Fruit fly (Drosophila melanogaster): ENCODE data around the gene Ggt-1.

Gene Ggt-1

DNA sequence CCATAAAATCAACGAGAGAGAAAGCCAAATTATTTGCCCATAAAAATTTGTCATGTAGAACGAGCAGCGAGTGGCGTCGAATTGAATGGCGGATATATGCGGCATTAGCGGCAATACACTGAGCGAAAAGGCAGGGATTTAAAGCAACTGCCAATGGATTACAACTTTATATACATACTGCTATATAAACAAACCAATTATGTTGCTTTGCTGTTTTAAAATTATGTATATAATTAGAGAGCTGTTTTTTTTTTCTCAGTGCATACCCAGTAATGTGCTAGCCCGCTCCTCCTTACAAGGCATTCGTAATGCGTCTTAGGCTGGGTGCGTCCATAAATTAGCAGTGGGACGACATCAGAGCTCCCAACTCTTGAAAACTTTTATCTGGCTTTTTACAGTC, 44.4 kb downstream of the Ggt-1 start (continued):
- TF ChIP-seq CG30020 (tag; optimal IDR thresholded peaks at IDR 0.05) (no peak), CG6854 (GFP tag; optimal IDR thresholded peaks at IDR 0.05) (no peak), Mrtf (GFP tag; IDR thresholded peaks at IDR 0.05) (0 out of 3 replicates have a peak, but pooled peaks have one; percentile 21), Ets65A (GFP tag) (no peak), Ets97D (GFP tag; optimal IDR thresholded peaks at IDR 0.05) (no peak), Oli (tag; optimal IDR thresholded peaks at IDR 0.05) (peak; percentile 17), TFAM (GFP tag; optimal IDR thresholded peaks at IDR 0.05) (no peak), ewg (GFP tag; optimal IDR thresholded peaks at IDR 0.05) (no peak), CG4617 (GFP tag; optimal IDR thresholded peaks at IDR 0.05; ENCODE audit: borderline replicate concordance) (no peak), CG8944 (GFP tag; optimal IDR thresholded peaks at IDR 0.05) (no peak), CG10274 (GFP tag; optimal IDR thresholded peaks at IDR 0.05) (no peak), CG9876 (GFP tag; optimal IDR thresholded peaks at IDR 0.05) (no peak), CG31365 (tag; optimal IDR thresholded peaks at IDR 0.05) (no peak), shn (GFP tag; optimal IDR thresholded peaks at IDR 0.05) (no peak), CG12391 (tag; optimal IDR thresholded peaks at IDR 0.05) (peak; percentile 17), CG12155 (GFP tag; optimal IDR thresholded peaks at IDR 0.05) (no peak), onecut (GFP tag; IDR thresholded peaks at IDR 0.05) (no peak), CG13624 (GFP tag; optimal IDR thresholded peaks at IDR 0.05) (no peak), lab (GFP tag; optimal IDR thresholded peaks at IDR 0.05) (peak; percentile 62), CG9817 (tag; optimal IDR thresholded peaks at IDR 0.05) (no peak), Mad (GFP tag; optimal IDR thresholded peaks at IDR 0.05) (no peak), eve (GFP tag; optimal IDR thresholded peaks at IDR 0.05) (no peak), CG11093 (GFP tag; IDR thresholded peaks at IDR 0.05) (no peak), az2 (GFP tag; optimal IDR thresholded peaks at IDR 0.05) (no peak), z (GFP tag; IDR thresholded peaks at IDR 0.05) (no peak), Rfx (GFP tag; IDR thresholded peaks at IDR 0.05) (peak; percentile 62), Fer3 (tag; optimal IDR thresholded peaks at IDR 0.05) (peak; percentile 30), CG6654 (GFP tag; optimal IDR thresholded peaks at IDR 0.05) (no peak), CG11560 (tag; IDR thresholded peaks at IDR 0.05) (no peak), gcm2 (GFP tag; optimal IDR thresholded peaks at IDR 0.05) (no peak), CG2199 (GFP tag; IDR thresholded peaks at IDR 0.05) (no peak), caup (GFP tag; optimal IDR thresholded peaks at IDR 0.05; ENCODE audit: severe bottlenecking) (peak; percentile 7), exex (tag; optimal IDR thresholded peaks at IDR 0.05) (no peak), CG2712 (tag; optimal IDR thresholded peaks at IDR 0.05) (no peak), Eip74EF (GFP tag; optimal IDR thresholded peaks at IDR 0.05) (no peak), CG30403 (GFP tag; optimal IDR thresholded peaks at IDR 0.05) (peak; percentile 2), ap (GFP tag; IDR thresholded peaks at IDR 0.05) (no peak), CG8478 (optimal IDR thresholded peaks at IDR 0.05) (no peak), pfk (GFP tag; optimal IDR thresholded peaks at IDR 0.05) (no peak), CG7271 (tag; optimal IDR thresholded peaks at IDR 0.05) (no peak), HmgD (GFP tag; optimal IDR thresholded peaks at IDR 0.05) (no peak), chn (GFP tag; optimal IDR thresholded peaks at IDR 0.05) (no peak), jumu (GFP tag; optimal IDR thresholded peaks at IDR 0.05) (no peak), CG12744 (GFP tag; optimal IDR thresholded peaks at IDR 0.05) (no peak), Asciz (GFP tag; optimal IDR thresholded peaks at IDR 0.05) (no peak), CG5245 (GFP tag; optimal IDR thresholded peaks at IDR 0.05) (no peak), HHEX (GFP tag; optimal IDR thresholded peaks at IDR 0.05) (peak; percentile 29), bowl (GFP tag; IDR thresholded peaks at IDR 0.05) (no peak), CG3726 (GFP tag; IDR thresholded peaks at IDR 0.05) (no peak), maf-S (GFP tag; optimal IDR thresholded peaks at IDR 0.05) (no peak), chif (GFP tag; optimal IDR thresholded peaks at IDR 0.05) (no peak), sisA (GFP tag; IDR thresholded peaks at IDR 0.05) (peak; percentile 33; the same call in 1 of the 2 replicates), CG13123 (GFP tag; optimal IDR thresholded peaks at IDR 0.05) (no peak)

Data from whole organism, embryonic.